Worm (Caenorhabditis elegans): Measurements from ENCODE around the gene glb-11.

DNA sequence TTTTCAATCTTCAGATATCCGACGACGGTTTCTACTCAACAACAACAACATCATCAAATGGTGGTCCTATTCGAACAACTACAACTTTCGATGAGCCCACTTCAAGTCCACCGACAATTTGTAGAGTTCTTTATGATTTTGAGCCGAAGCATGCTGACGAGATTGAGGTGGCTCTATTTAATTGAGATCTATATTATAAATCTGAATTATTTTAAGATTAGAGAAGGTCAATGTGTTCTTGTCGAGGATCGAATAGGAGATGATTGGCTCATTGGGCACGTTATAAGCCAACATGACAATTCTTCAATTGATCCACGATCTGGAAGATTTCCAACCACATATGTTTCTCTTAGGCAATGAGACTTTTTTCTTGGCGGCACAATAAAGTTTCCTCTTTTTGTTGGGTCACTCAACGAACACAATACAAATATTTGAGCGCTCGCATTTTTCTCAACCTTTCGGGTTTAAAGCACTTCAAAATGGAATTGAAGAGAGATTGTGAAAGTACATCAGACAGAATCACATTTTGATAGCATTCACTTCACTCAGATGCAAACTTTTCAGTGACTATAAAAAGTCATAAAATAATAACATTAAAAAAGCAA lies 23.5 kb upstream of the glb-11 start:
- no peak for TF ChIP-seq Y55F3AM.14 (GFP tag; optimal IDR thresholded peaks at IDR 0.05)
- TF ChIP-seq lin-39 (tag; optimal IDR thresholded peaks at IDR 0.05): no peak
- TF ChIP-seq nhr-21 (tag; optimal IDR thresholded peaks at IDR 0.05): peak; percentile 27
- no peak for TF ChIP-seq elt-3 (tag; optimal IDR thresholded peaks at IDR 0.05)
- no peak for TF ChIP-seq nhr-77 (tag; optimal IDR thresholded peaks at IDR 0.05)
- TF ChIP-seq nhr-237 (tag; optimal IDR thresholded peaks at IDR 0.05): peak; percentile 33
- TF ChIP-seq nhr-23 (tag; optimal IDR thresholded peaks at IDR 0.05): no peak
- no peak for TF ChIP-seq elt-1 (tag; optimal IDR thresholded peaks at IDR 0.05)
- no peak for TF ChIP-seq ceh-82 (tag; optimal IDR thresholded peaks at IDR 0.05)
- no peak for TF ChIP-seq unc-62 (GFP tag; optimal IDR thresholded peaks at IDR 0.05)
- no peak for TF ChIP-seq R02D3.7 (tag; optimal IDR thresholded peaks at IDR 0.05)
- TF ChIP-seq ceh-16 (tag; optimal IDR thresholded peaks at IDR 0.05): no peak
- TF ChIP-seq ama-1 (optimal IDR thresholded peaks at IDR 0.05): no peak
- no peak for TF ChIP-seq crh-2 (tag; optimal IDR thresholded peaks at IDR 0.05)
